Worm (Caenorhabditis elegans) whole organism, young adult: ENCODE data around the gene str-231.

Experiments
- B0336.3 ChIP-seq: fragments of 200-800 bp; sonication (Bioruptor generic); IDR thresholded peaks from 2 replicates; pipeline ENCODE4 v1.3.6; 2022; ENCODE audit warnings: missing genetic modification characterization, missing compliant biosample characterization
- F22D6.2 ChIP-seq: sonication (generic microtip); optimal IDR thresholded peaks from 2 replicates; lab custom pipeline; 2016; ENCODE audit warnings: mild to moderate bottlenecking, missing genetic modification characterization, missing compliant biosample characterization
- F55B11.4 ChIP-seq: sonication (generic microtip); optimal IDR thresholded peaks from 2 replicates; lab custom pipeline; 2016; ENCODE audit warnings: missing compliant biosample characterization, missing genetic modification characterization, borderline replicate concordance; ENCODE audit not compliant: insufficient read depth
- K12H6.12 ChIP-seq: fragments of 200-800 bp; sonication (Bioruptor generic); optimal IDR thresholded peaks from 2 replicates; lab custom pipeline; 2018; ENCODE audit warnings: mild to moderate bottlenecking, missing genetic modification characterization, missing compliant biosample characterization
- T07F8.4 ChIP-seq: sonication (generic microtip); optimal IDR thresholded peaks from 2 replicates; lab custom pipeline; 2016; ENCODE audit warnings: mild to moderate bottlenecking, missing genetic modification characterization, moderate library complexity, missing compliant biosample characterization
- ZK185.1 ChIP-seq: sonication (generic microtip); optimal IDR thresholded peaks from 2 replicates; lab custom pipeline; 2016; ENCODE audit warnings: mild to moderate bottlenecking, missing genetic modification characterization, missing compliant biosample characterization; ENCODE audit not compliant: poor library complexity, severe bottlenecking
- atf-7 ChIP-seq: sonication (generic microtip); optimal IDR thresholded peaks from 2 replicates; lab custom pipeline; 2017; ENCODE audit warnings: mild to moderate bottlenecking, missing genetic modification characterization, missing compliant biosample characterization
- cebp-2 ChIP-seq: fragments of 200-800 bp; sonication (Bioruptor generic); IDR thresholded peaks from 2 replicates; pipeline ENCODE4 v1.3.6; 2022; ENCODE audit warnings: missing genetic modification characterization, missing compliant biosample characterization
- ceh-100 ChIP-seq: fragments of 200-800 bp; sonication (Bioruptor generic); IDR thresholded peaks from 2 replicates; pipeline ENCODE4 v1.3.6; 2022; ENCODE audit warnings: missing genetic modification reagents, missing genetic modification characterization, missing compliant biosample characterization
- ceh-27 ChIP-seq: fragments of 200-800 bp; sonication (Bioruptor generic); optimal IDR thresholded peaks from 2 replicates; lab custom pipeline; 2018; ENCODE audit warnings: mild to moderate bottlenecking, missing genetic modification characterization, moderate library complexity, missing compliant biosample characterization
- ceh-58 ChIP-seq: fragments of 200-800 bp; sonication (Bioruptor generic); IDR thresholded peaks from 2 replicates; pipeline ENCODE4 v1.3.6; 2022; ENCODE audit warnings: missing genetic modification characterization, missing compliant biosample characterization
- dox-1 ChIP-seq: fragments of 200-800 bp; sonication (Bioruptor generic); IDR thresholded peaks from 2 replicates; pipeline ENCODE4 v1.3.6; 2022; ENCODE audit warnings: missing genetic modification reagents, missing genetic modification characterization, missing compliant biosample characterization
- dpff-1 ChIP-seq: sonication (generic microtip); optimal IDR thresholded peaks from 2 replicates; lab custom pipeline; 2017; ENCODE audit warnings: mild to moderate bottlenecking, missing genetic modification characterization, missing compliant biosample characterization
- dpl-1 ChIP-seq: fragments of 150-350 bp; optimal IDR thresholded peaks from 2 replicates; lab custom pipeline; 2014; ENCODE audit warnings: missing biosample characterization, missing genetic modification reagents, missing genetic modification characterization
- efl-1 ChIP-seq: fragments of 150-350 bp; optimal IDR thresholded peaks from 2 replicates; lab custom pipeline; 2014; ENCODE audit warnings: missing biosample characterization, missing genetic modification reagents, missing genetic modification characterization
- egl-44 ChIP-seq: fragments of 200-800 bp; sonication (Bioruptor generic); IDR thresholded peaks from 2 replicates; pipeline ENCODE4 v1.3.6; 2022; ENCODE audit warnings: missing genetic modification reagents, missing genetic modification characterization, missing compliant biosample characterization
- gei-17 ChIP-seq: fragments of 200-800 bp; sonication (Bioruptor generic); optimal IDR thresholded peaks from 2 replicates; lab custom pipeline; 2018; ENCODE audit warnings: mild to moderate bottlenecking, missing genetic modification characterization, missing compliant biosample characterization
- hlh-26 ChIP-seq: fragments of 200-800 bp; sonication (Bioruptor generic); conservative IDR thresholded peaks from 2 replicates; pipeline ENCODE4 v1.3.6; 2022; ENCODE audit warnings: missing genetic modification reagents, missing genetic modification characterization, missing compliant biosample characterization
- lag-1 ChIP-seq: fragments of 200-800 bp; sonication (Bioruptor generic); IDR thresholded peaks from 2 replicates; pipeline ENCODE4 v1.3.6; 2022; ENCODE audit warnings: missing genetic modification reagents, missing genetic modification characterization, missing compliant biosample characterization
- let-526 ChIP-seq: fragments of 200-800 bp; sonication (Bioruptor generic); IDR thresholded peaks from 2 replicates; pipeline ENCODE4 v1.3.6; 2022; ENCODE audit warnings: missing genetic modification reagents, missing genetic modification characterization, missing compliant biosample characterization
- lin-26 ChIP-seq: fragments of 200-800 bp; sonication (Bioruptor generic); IDR thresholded peaks from 2 replicates; pipeline ENCODE4 v1.3.6; 2022; ENCODE audit warnings: missing genetic modification reagents, missing genetic modification characterization, missing compliant biosample characterization
- lin-54 ChIP-seq: fragments of 200-800 bp; sonication (Bioruptor generic); optimal IDR thresholded peaks from 2 replicates; lab custom pipeline; 2018; ENCODE audit warnings: mild to moderate bottlenecking, missing genetic modification characterization, missing compliant biosample characterization
- lsl-1 ChIP-seq: fragments of 200-800 bp; sonication (Bioruptor generic); optimal IDR thresholded peaks from 2 replicates; lab custom pipeline; 2018; ENCODE audit warnings: mild to moderate bottlenecking, missing genetic modification characterization, moderate library complexity, missing compliant biosample characterization
- madf-10 ChIP-seq: sonication (generic microtip); optimal IDR thresholded peaks from 2 replicates; lab custom pipeline; 2016; ENCODE audit warnings: mild to moderate bottlenecking, missing genetic modification characterization, missing compliant biosample characterization
- mxl-1 ChIP-seq: sonication (generic microtip); optimal IDR thresholded peaks from 2 replicates; lab custom pipeline; 2016; ENCODE audit warnings: missing genetic modification characterization, missing compliant biosample characterization
- nhr-120 ChIP-seq: fragments of 200-800 bp; sonication (Bioruptor generic); IDR thresholded peaks from 2 replicates; pipeline ENCODE4 v1.3.6; 2022; ENCODE audit warnings: missing genetic modification characterization, missing compliant biosample characterization
- nhr-27 ChIP-seq: fragments of 200-800 bp; sonication (Bioruptor generic); optimal IDR thresholded peaks from 2 replicates; lab custom pipeline; 2018; ENCODE audit warnings: mild to moderate bottlenecking, missing genetic modification characterization, moderate library complexity, missing compliant biosample characterization
- nhr-90 ChIP-seq: sonication (generic microtip); optimal IDR thresholded peaks from 2 replicates; lab custom pipeline; 2016; ENCODE audit warnings: missing genotype, mild to moderate bottlenecking, missing genetic modification characterization, missing compliant biosample characterization
- rcor-1 ChIP-seq: fragments of 200-800 bp; sonication (Bioruptor generic); IDR thresholded peaks from 2 replicates; pipeline ENCODE4 v1.3.6; 2022; ENCODE audit warnings: missing genetic modification reagents, missing genetic modification characterization, missing compliant biosample characterization
- rpc-1 ChIP-seq, 2 experiments: fragments of 150-350 bp in 1 of 2; sonication (generic microtip) in 1 of 2; optimal IDR thresholded peaks; 2 replicates each; lab custom pipeline; 2014 to 2018; ENCODE audit warnings: missing biosample characterization in 1 of 2, missing genetic modification characterization in 1 of 2, missing genetic modification reagents in 1 of 2, missing genotype in 1 of 2
- snpc-1.1 ChIP-seq: sonication (generic microtip); optimal IDR thresholded peaks from 2 replicates; lab custom pipeline; 2017; ENCODE audit warnings: missing genetic modification characterization, mild to moderate bottlenecking, missing compliant biosample characterization, antibody characterized with exemption, moderate library complexity, missing genotype, missing genetic modification reagents; ENCODE audit not compliant: insufficient read depth
- somi-1 ChIP-seq: fragments of 200-800 bp; sonication (Bioruptor generic); optimal IDR thresholded peaks from 2 replicates; lab custom pipeline; 2018; ENCODE audit warnings: mild to moderate bottlenecking, missing genetic modification characterization, missing compliant biosample characterization
- unc-62 ChIP-seq: fragments of 150-350 bp; optimal IDR thresholded peaks from 2 replicates; lab custom pipeline; 2014; ENCODE audit warnings: missing biosample characterization, missing genetic modification reagents, missing genetic modification characterization
- ztf-22 ChIP-seq: fragments of 200-800 bp; sonication (Bioruptor generic); optimal IDR thresholded peaks from 2 replicates; lab custom pipeline; 2018; ENCODE audit warnings: mild to moderate bottlenecking, missing genetic modification characterization, moderate library complexity, missing compliant biosample characterization
- ztf-25 ChIP-seq: fragments of 200-800 bp; sonication (Bioruptor generic); IDR thresholded peaks from 2 replicates; pipeline ENCODE4 v1.3.6; 2022; ENCODE audit warnings: missing genetic modification reagents, missing genetic modification characterization, missing compliant biosample characterization
- ztf-28 ChIP-seq: fragments of 200-800 bp; sonication (Bioruptor generic); IDR thresholded peaks from 2 replicates; pipeline ENCODE4 v1.3.6; 2022; ENCODE audit warnings: missing genetic modification reagents, missing genetic modification characterization, missing compliant biosample characterization

Gene str-231

DNA sequence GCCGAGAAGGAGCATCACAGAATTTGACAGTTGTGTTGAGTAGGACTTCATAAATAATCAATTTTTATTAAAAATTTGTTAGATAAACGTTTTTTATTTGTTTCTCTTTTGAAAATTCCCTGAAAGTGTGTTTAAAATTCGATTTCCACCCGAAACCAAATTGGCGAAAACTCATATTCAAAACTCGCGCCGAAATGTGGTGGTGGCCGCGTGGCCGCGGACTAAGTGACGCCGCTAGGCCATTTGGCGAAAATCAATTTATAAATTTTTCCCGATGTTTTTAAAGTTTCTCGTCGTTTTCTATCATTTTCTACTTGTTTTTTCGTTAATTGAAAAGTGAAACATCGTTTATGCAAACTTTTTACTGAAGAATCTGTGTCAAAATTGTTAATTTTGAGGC, 15.2 kb upstream of the str-231 start (continued):
- TF ChIP-seq efl-1 (peak; percentile 59), somi-1 (GFP tag; lab: Kevin White, UChicago) (no peak), egl-44 (0 out of 2 replicates have a peak, but pooled peaks have one; percentile 25), ztf-22 (GFP tag; lab: Kevin White, UChicago) (no peak), dpl-1 (GFP tag; lab: Kevin White, UChicago) (peak; percentile 59), ceh-100 (GFP tag; lab: Robert Waterston, UW) (no peak), nhr-27 (no peak), snpc-1.1 (tag; lab: Kevin White, UChicago) (no peak), ceh-58 (no peak), cebp-2 (GFP tag; lab: Robert Waterston, UW) (no peak), ZK185.1 (peak; percentile 47), lin-54 (GFP tag; lab: Kevin White, UChicago) (peak; percentile 90), dox-1 (GFP tag; lab: Robert Waterston, UW) (0 out of 2 replicates have a peak, but pooled peaks have one; percentile 26), rpc-1 (optimal IDR thresholded peaks at IDR 0.05; lab: Kevin White, UChicago) (no peak), rpc-1 (tag; optimal IDR thresholded peaks at IDR 0.05; lab: Kevin White, UChicago) (no peak), hlh-26 (GFP tag; lab: Robert Waterston, UW) (no peak), K12H6.12 (tag; lab: Kevin White, UChicago) (no peak), nhr-90 (tag; lab: Kevin White, UChicago) (no peak)
- TF ChIP-seq, all 124 proteins: peak for 8

ce11 chrV:16020042-16020441, 12.6 kb upstream of the str-231 start, which contains the start of gene srx-44:
srx-44 (plus strand) TSS chrV:16020342.
- no peak for TF ChIP-seq gei-17 (GFP tag; lab: Kevin White, UChicago)
- no peak for TF ChIP-seq madf-10 (tag; lab: Kevin White, UChicago)
- no peak for TF ChIP-seq let-526 (GFP tag; lab: Robert Waterston, UW)
- no peak for TF ChIP-seq lin-26 (GFP tag; lab: Robert Waterston, UW)
- no peak for TF ChIP-seq dpff-1 (tag; lab: Kevin White, UChicago)
- no peak for TF ChIP-seq ztf-25
- TF ChIP-seq B0336.3 (GFP tag; lab: Robert Waterston, UW), result no peak
- no peak for TF ChIP-seq F22D6.2 (tag; lab: Kevin White, UChicago)
- TF ChIP-seq ZK185.1, result no peak
- TF ChIP-seq ztf-28 (GFP tag; lab: Robert Waterston, UW), result no peak
- TF ChIP-seq mxl-1 (tag; lab: Kevin White, UChicago), result no peak
- no peak for TF ChIP-seq cebp-2 (GFP tag; lab: Robert Waterston, UW)
- TF ChIP-seq nhr-120 (GFP tag; lab: Robert Waterston, UW), result no peak
- TF ChIP-seq F55B11.4 (tag; lab: Kevin White, UChicago), result no peak
- TF ChIP-seq T07F8.4 (tag; lab: Kevin White, UChicago), result no peak
- no peak for TF ChIP-seq rcor-1
- no peak for TF ChIP-seq atf-7 (tag; lab: Kevin White, UChicago)
- TF ChIP-seq, all 124 proteins: peak for 0

DNA sequence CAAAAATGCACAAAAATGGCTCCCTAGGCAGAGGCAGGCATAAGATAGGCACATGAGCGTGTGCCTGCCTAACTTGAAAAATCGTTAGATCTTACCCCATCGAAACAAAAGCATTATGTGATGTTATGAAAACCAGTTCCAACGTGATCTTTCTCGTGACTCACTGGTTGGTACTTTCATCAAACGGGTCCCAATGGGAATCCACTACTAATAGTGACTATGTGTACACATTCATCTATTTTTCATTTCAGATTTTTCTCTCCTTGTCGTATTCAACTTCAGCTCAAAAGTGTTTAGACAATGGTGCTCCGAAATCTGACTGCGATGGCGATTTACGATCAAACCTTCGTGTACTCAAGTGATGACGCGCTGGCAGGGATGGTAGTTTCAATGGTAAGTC, 10.3 kb upstream of the str-231 start, which contains the start of gene srx-43:
srx-43 (plus strand) TSS at position 301 of the 400 bp plus-strand sequence.
- no peak for TF ChIP-seq unc-62

- TF ChIP-seq ceh-27 (no peak), lag-1 (no peak), F55B11.4 (tag; lab: Kevin White, UChicago) (no peak), lsl-1 (no peak)
These were observed 9.6 kb upstream of the str-231 start for ce11 chrV:16016977-16017376.
